Fruit fly (Drosophila melanogaster): ENCODE results near the gene CG14626.

DNA sequence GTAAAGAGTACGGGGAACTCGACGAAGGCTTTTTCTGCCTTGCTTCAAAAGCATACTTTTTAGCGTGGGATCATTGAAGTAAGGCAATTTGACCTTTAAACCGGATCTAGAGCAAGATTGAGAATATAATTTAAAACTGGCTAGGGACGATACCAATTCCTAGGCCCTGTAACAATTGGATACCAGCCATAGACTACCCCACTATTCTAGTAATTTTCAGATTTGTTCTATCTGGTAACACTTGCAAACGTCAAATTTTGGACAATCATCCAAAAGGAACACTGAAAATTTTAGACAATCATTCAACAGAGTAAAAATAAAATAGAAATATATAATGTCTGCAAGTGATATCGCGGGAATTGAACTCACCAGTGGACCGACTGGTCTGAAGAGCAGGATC lies 39.2 kb upstream of the CG14626 start, which contains the start of gene CG14628:
- no peak for TF ChIP-seq Jra (GFP tag; optimal IDR thresholded peaks at IDR 0.05)
- TF ChIP-seq foxo (GFP tag; optimal IDR thresholded peaks at IDR 0.05) = no peak
- no peak for TF ChIP-seq Dfd (GFP tag; optimal IDR thresholded peaks at IDR 0.05)
- TF ChIP-seq dl (GFP tag; optimal IDR thresholded peaks at IDR 0.05; ENCODE audit: insufficient read depth in 1 of 2, partially characterized antibody in 2 of 2) = no peak
- no peak for TF ChIP-seq br (GFP tag; optimal IDR thresholded peaks at IDR 0.05)
- TF ChIP-seq Rel (GFP tag; optimal IDR thresholded peaks at IDR 0.05) = no peak
- no peak for TF ChIP-seq Rel (tag; optimal IDR thresholded peaks at IDR 0.05)
- no peak for TF ChIP-seq CrebA (GFP tag; optimal IDR thresholded peaks at IDR 0.05; ENCODE audit: borderline replicate concordance)
- TF ChIP-seq Sp1 (GFP tag; optimal IDR thresholded peaks at IDR 0.05) = no peak
- no peak for TF ChIP-seq woc (GFP tag; optimal IDR thresholded peaks at IDR 0.05)
- no peak for TF ChIP-seq lola (GFP tag; optimal IDR thresholded peaks at IDR 0.05)
- no peak for TF ChIP-seq rgr (GFP tag; optimal IDR thresholded peaks at IDR 0.05)
- TF ChIP-seq usp (GFP tag; optimal IDR thresholded peaks at IDR 0.05) = no peak
- no peak for TF ChIP-seq OdsH (GFP tag; optimal IDR thresholded peaks at IDR 0.05)
